Fruit fly (Drosophila melanogaster): ENCODE data around the gene Prdm13.

DNA sequence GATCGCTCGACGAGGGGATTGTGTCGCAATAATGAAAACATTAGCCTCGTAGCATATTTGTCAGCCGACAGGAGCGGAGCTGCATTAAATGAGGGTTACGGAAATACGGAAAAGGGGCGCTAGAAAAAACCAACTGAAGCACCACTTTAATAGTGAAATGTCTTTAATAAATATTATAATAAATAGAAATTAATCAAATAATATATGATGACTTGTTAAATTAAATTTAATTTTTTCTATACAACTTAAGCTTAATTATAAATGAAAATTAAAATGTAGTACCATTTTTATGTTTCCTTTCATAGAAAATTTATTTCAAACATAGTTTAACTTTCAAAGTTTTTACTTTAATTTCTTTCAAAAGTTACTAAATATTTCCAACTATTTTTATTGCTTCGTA, 930 bp upstream of the Prdm13 start:
- TF ChIP-seq psq (optimal IDR thresholded peaks at IDR 0.05) = no peak
- TF ChIP-seq h (optimal IDR thresholded peaks at IDR 0.05) = no peak
- TF ChIP-seq ttk (optimal IDR thresholded peaks at IDR 0.05) = no peak
- no peak for TF ChIP-seq insv (optimal IDR thresholded peaks at IDR 0.05)
- no peak for TF ChIP-seq Myc (optimal IDR thresholded peaks at IDR 0.05)

Measured in Kc167 (cell line).